Fruit fly (Drosophila melanogaster) whole organism, adult: ENCODE results near the gene djl.

Experiments
- CG11617 ChIP-seq: fragments of 200-800 bp; sonication (Bioruptor generic); optimal IDR thresholded peaks from 2 replicates; lab custom pipeline; 2017; ENCODE audit warnings: mild to moderate bottlenecking, missing biosample characterization, missing genetic modification reagents, missing genetic modification characterization
- CG33017 ChIP-seq: fragments of 200-800 bp; sonication (Bioruptor generic); optimal IDR thresholded peaks from 2 replicates; lab custom pipeline; 2018; ENCODE audit warnings: missing biosample characterization, mild to moderate bottlenecking, missing genetic modification characterization, moderate library complexity
- Clk ChIP-seq: fragments of 200-800 bp; sonication (Bioruptor generic); optimal IDR thresholded peaks from 2 replicates; lab custom pipeline; 2017; ENCODE audit warnings: missing biosample characterization, missing genetic modification characterization
- Mnt ChIP-seq: fragments of 200-800 bp; sonication (Bioruptor generic); optimal IDR thresholded peaks from 2 replicates; lab custom pipeline; 2016; ENCODE audit warnings: missing biosample characterization, mild to moderate bottlenecking, missing genetic modification characterization
- bab1 ChIP-seq: fragments of 200-800 bp; sonication (Bioruptor generic); optimal IDR thresholded peaks from 3 replicates; lab custom pipeline; 2019; ENCODE audit warnings: missing biosample characterization, mild to moderate bottlenecking, missing genetic modification characterization, moderate library complexity
- kay ChIP-seq: fragments of 200-800 bp; sonication (Bioruptor generic); peaks from one replicate; lab custom pipeline; 2016; ENCODE audit warnings: missing biosample characterization, missing genetic modification characterization, borderline replicate concordance
- toe ChIP-seq: fragments of 200-800 bp; sonication (Bioruptor generic); optimal IDR thresholded peaks from 2 replicates; lab custom pipeline; 2016; ENCODE audit warnings: missing biosample characterization, missing genetic modification characterization

dm6 chr3R:7040894-7041293, 19.7 kb upstream of the djl start:
- no peak for TF ChIP-seq Mnt (GFP tag; lab: Kevin White, UChicago)
- TF ChIP-seq CG33017 (tag; lab: Kevin White, UChicago), result no peak
- TF ChIP-seq CG11617 (GFP tag; lab: Kevin White, UChicago), result no peak
- TF ChIP-seq kay (GFP tag; lab: Kevin White, UChicago), result no peak
- no peak for TF ChIP-seq toe
- TF ChIP-seq Clk (GFP tag; lab: Kevin White, UChicago), result no peak
- TF ChIP-seq bab1 (GFP tag; lab: Kevin White, UChicago), result no peak
